Worm (Caenorhabditis elegans) whole organism, late embryonic: Measurements from ENCODE around the gene C07E3.4.

Experiments used
- ama-1 ChIP-seq: fragments of 150-350 bp; optimal IDR thresholded peaks from 2 replicates; lab custom pipeline; 2014
- elt-2 ChIP-seq: sonication (generic microtip); optimal IDR thresholded peaks from 2 replicates; lab custom pipeline; 2016; ENCODE audit warnings: missing genetic modification reagents, missing genetic modification characterization, missing compliant biosample characterization
- eyg-1 ChIP-seq: sonication (generic microtip); optimal IDR thresholded peaks from 2 replicates; lab custom pipeline; 2016; ENCODE audit warnings: missing genotype, missing genetic modification characterization, missing compliant biosample characterization
- nhr-11 ChIP-seq: fragments of 150-350 bp; optimal IDR thresholded peaks from 2 replicates; lab custom pipeline; 2014; ENCODE audit warnings: missing biosample characterization, missing genetic modification characterization
- pha-4 ChIP-seq: fragments of 150-350 bp; optimal IDR thresholded peaks from 2 replicates; lab custom pipeline; 2018; ENCODE audit warnings: missing biosample characterization, missing genetic modification reagents, missing genetic modification characterization
- pqm-1 ChIP-seq: sonication (generic microtip); optimal IDR thresholded peaks from 2 replicates; lab custom pipeline; 2016; ENCODE audit warnings: missing genetic modification characterization, missing compliant biosample characterization
- rnt-1 ChIP-seq: sonication (generic microtip); optimal IDR thresholded peaks from 2 replicates; lab custom pipeline; 2016; ENCODE audit warnings: missing genetic modification characterization, missing compliant biosample characterization
- unc-42 ChIP-seq: sonication (generic microtip); optimal IDR thresholded peaks from 2 replicates; lab custom pipeline; 2016; ENCODE audit warnings: missing genotype, missing genetic modification characterization, missing compliant biosample characterization

DNA sequence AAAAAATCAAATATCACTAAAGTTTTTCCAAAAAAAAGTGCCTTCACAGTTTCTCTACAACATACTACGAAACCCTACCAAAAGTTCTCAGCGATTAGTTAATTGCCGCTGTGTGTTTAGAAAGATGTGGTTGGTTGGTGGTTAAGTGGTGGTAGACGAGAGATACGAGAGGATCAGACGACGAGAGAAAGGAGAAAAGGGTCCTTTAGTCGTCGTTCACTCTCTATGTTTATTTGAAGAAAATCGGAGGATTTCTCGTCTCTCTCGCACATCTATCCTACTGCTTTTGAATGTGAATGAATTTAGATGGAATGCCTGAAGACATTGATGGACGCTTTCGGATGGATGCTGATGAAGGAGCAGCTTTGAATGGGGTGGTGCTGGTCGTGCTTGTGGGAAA lies 10.2 kb downstream of the C07E3.4 start:
- TF ChIP-seq elt-2 (tag; lab: Kevin White, UChicago) = no peak
- TF ChIP-seq pha-4 (tag; lab: Kevin White, UChicago) = no peak
- no peak for TF ChIP-seq rnt-1 (tag; lab: Kevin White, UChicago)
- TF ChIP-seq pqm-1 (tag; lab: Kevin White, UChicago) = no peak
- peak; percentile 51 for TF ChIP-seq unc-42 (tag; lab: Kevin White, UChicago)
- TF ChIP-seq eyg-1 = no peak
- TF ChIP-seq ama-1 = no peak
- TF ChIP-seq nhr-11 (tag; lab: Kevin White, UChicago) = no peak
